Worm (Caenorhabditis elegans) whole organism, L4 larva: ENCODE results near the gene ZC477.7.

Experiments
- D1046.2 ChIP-seq: fragments of 200-800 bp; sonication (Bioruptor generic); IDR thresholded peaks from 2 replicates; pipeline ENCODE4 v1.3.6; 2022; ENCODE audit warnings: missing genetic modification characterization, missing compliant biosample characterization
- F49E8.2 ChIP-seq: sonication (generic microtip); optimal IDR thresholded peaks from 2 replicates; lab custom pipeline; 2016; ENCODE audit warnings: missing compliant biosample characterization, mild to moderate bottlenecking, missing genetic modification characterization, borderline replicate concordance
- Y75B8A.6 ChIP-seq: fragments of 200-800 bp; sonication (Bioruptor generic); IDR thresholded peaks from 2 replicates; pipeline ENCODE4 v1.3.6; 2022; ENCODE audit warnings: missing genetic modification reagents, missing genetic modification characterization, missing compliant biosample characterization
- ama-1 ChIP-seq: fragments of 150-350 bp; optimal IDR thresholded peaks from 2 replicates; lab custom pipeline; 2014; ENCODE audit warnings: inconsistent platforms, mixed read lengths
- ceh-44 ChIP-seq: fragments of 200-800 bp; sonication (Bioruptor generic); IDR thresholded peaks from 2 replicates; pipeline ENCODE4 v1.3.6; 2022; ENCODE audit warnings: missing genetic modification reagents, missing genetic modification characterization, missing compliant biosample characterization
- ces-1 ChIP-seq: fragments of 150-350 bp; sonication (generic microtip); optimal IDR thresholded peaks from 4 replicates; lab custom pipeline; 2014; ENCODE audit warnings: missing biosample characterization, missing genetic modification reagents, missing genetic modification characterization
- cey-2 ChIP-seq: sonication (generic microtip); optimal IDR thresholded peaks from 3 replicates; lab custom pipeline; 2017; ENCODE audit warnings: missing genetic modification characterization, mild to moderate bottlenecking, missing compliant biosample characterization, antibody characterized with exemption, borderline replicate concordance; ENCODE audit not compliant: insufficient read depth
- daf-16 ChIP-seq, 3 experiments: sonication (generic microtip); optimal IDR thresholded peaks; 2 replicates each; lab custom pipeline; 2016 to 2017; ENCODE audit warnings: missing genetic modification characterization in 3 of 3, missing genetic modification reagents in 3 of 3, mild to moderate bottlenecking in 2 of 3, missing compliant biosample characterization in 2 of 3, missing biosample characterization in 1 of 3, moderate library complexity in 1 of 3
- dmd-8 ChIP-seq: fragments of 200-800 bp; sonication (Bioruptor generic); IDR thresholded peaks from 2 replicates; pipeline ENCODE4 v1.3.6; 2022; ENCODE audit warnings: missing genetic modification characterization, missing compliant biosample characterization
- dpl-1 ChIP-seq: fragments of 150-350 bp; optimal IDR thresholded peaks from 2 replicates; lab custom pipeline; 2014; ENCODE audit warnings: missing biosample characterization, missing genetic modification reagents, missing genetic modification characterization
- fkh-10 ChIP-seq: fragments of 150-350 bp; optimal IDR thresholded peaks from 2 replicates; lab custom pipeline; 2014; ENCODE audit warnings: missing biosample characterization, missing genetic modification reagents, missing genetic modification characterization
- hlh-11 ChIP-seq: fragments of 200-800 bp; sonication (Bioruptor generic); optimal IDR thresholded peaks from 2 replicates; lab custom pipeline; 2018; ENCODE audit warnings: mild to moderate bottlenecking, missing genetic modification characterization, missing compliant biosample characterization
- hmg-1.1 ChIP-seq: fragments of 200-800 bp; sonication (Bioruptor generic); IDR thresholded peaks from 2 replicates; pipeline ENCODE4 v1.3.6; 2022; ENCODE audit warnings: missing genetic modification reagents, missing genetic modification characterization, missing compliant biosample characterization
- lin-1 ChIP-seq: fragments of 200-800 bp; sonication (Bioruptor generic); IDR thresholded peaks from 2 replicates; pipeline ENCODE4 v1.3.6; 2022; ENCODE audit warnings: missing genetic modification reagents, missing genetic modification characterization, missing compliant biosample characterization
- lin-29 ChIP-seq: fragments of 200-800 bp; sonication (Bioruptor generic); IDR thresholded peaks from 2 replicates; pipeline ENCODE4 v1.3.6; 2022; ENCODE audit warnings: missing genetic modification reagents, missing genetic modification characterization, missing compliant biosample characterization
- lsy-2 ChIP-seq, 2 experiments: fragments of 150-350 bp in 1 of 2; sonication (generic microtip) in 1 of 2; optimal IDR thresholded peaks; 2 replicates each; lab custom pipeline; 2014 to 2017; ENCODE audit warnings: missing biosample characterization in 2 of 2, missing genetic modification characterization in 2 of 2
- mxl-3 ChIP-seq: fragments of 200-800 bp; sonication (Bioruptor generic); optimal IDR thresholded peaks from 2 replicates; lab custom pipeline; 2018; ENCODE audit warnings: mild to moderate bottlenecking, missing genetic modification characterization, missing compliant biosample characterization
- nhr-10 ChIP-seq: fragments of 150-350 bp; optimal IDR thresholded peaks from 2 replicates; lab custom pipeline; 2014; ENCODE audit warnings: missing biosample characterization, missing genetic modification characterization
- nhr-102 ChIP-seq: sonication (generic microtip); optimal IDR thresholded peaks from 2 replicates; lab custom pipeline; 2016; ENCODE audit warnings: mild to moderate bottlenecking, missing genetic modification characterization, moderate library complexity, missing compliant biosample characterization
- nhr-11 ChIP-seq: fragments of 150-350 bp; optimal IDR thresholded peaks from 2 replicates; lab custom pipeline; 2014; ENCODE audit warnings: missing biosample characterization, missing genetic modification characterization
- nhr-237 ChIP-seq: sonication (generic microtip); optimal IDR thresholded peaks from 2 replicates; lab custom pipeline; 2017; ENCODE audit warnings: missing biosample characterization, missing genetic modification characterization
- php-3 ChIP-seq: fragments of 200-800 bp; sonication (Bioruptor generic); IDR thresholded peaks from 2 replicates; pipeline ENCODE4 v1.3.6; 2022; ENCODE audit warnings: missing genetic modification reagents, missing genetic modification characterization, missing compliant biosample characterization
- saeg-2 ChIP-seq: fragments of 200-800 bp; sonication (Bioruptor generic); IDR thresholded peaks from 2 replicates; pipeline ENCODE4 v1.3.6; 2022; ENCODE audit warnings: missing genetic modification reagents, missing genetic modification characterization, missing compliant biosample characterization
- set-16 ChIP-seq: fragments of 200-800 bp; sonication (Bioruptor generic); IDR thresholded peaks from 2 replicates; pipeline ENCODE4 v1.3.6; 2022; ENCODE audit warnings: missing genetic modification reagents, missing genetic modification characterization, missing compliant biosample characterization
- skn-1 ChIP-seq: fragments of 150-350 bp; optimal IDR thresholded peaks from 2 replicates; lab custom pipeline; 2014; ENCODE audit warnings: missing biosample characterization, missing genetic modification characterization
- tra-1 ChIP-seq: fragments of 200-800 bp; sonication (Bioruptor generic); IDR thresholded peaks from 2 replicates; pipeline ENCODE4 v1.3.6; 2022; ENCODE audit warnings: missing genetic modification reagents, missing genetic modification characterization, missing compliant biosample characterization
- unc-62 ChIP-seq, 3 experiments: fragments of 150-350 bp in 1 of 3; sonication (generic microtip); optimal IDR thresholded peaks in 2 of 3; peaks in 1 of 3; 1 replicate in 1 of 3; 2 replicates in 2 of 3; lab custom pipeline; 2014 to 2017; ENCODE audit warnings: missing biosample characterization in 3 of 3, missing genetic modification characterization in 3 of 3, missing genetic modification reagents in 3 of 3, missing genotype in 1 of 3
- vab-7 ChIP-seq: fragments of 200-800 bp; sonication (Bioruptor generic); IDR thresholded peaks from 2 replicates; pipeline ENCODE4 v1.3.6; 2022; ENCODE audit warnings: missing genetic modification reagents, missing genetic modification characterization, missing compliant biosample characterization
- zag-1 ChIP-seq: fragments of 150-350 bp; optimal IDR thresholded peaks from 2 replicates; lab custom pipeline; 2014; ENCODE audit warnings: missing biosample characterization, missing genetic modification characterization
- zfp-3 ChIP-seq: fragments of 200-800 bp; sonication (Bioruptor generic); conservative IDR thresholded peaks from 2 replicates; pipeline ENCODE4 v1.3.6; 2022; ENCODE audit warnings: missing genetic modification reagents, missing genetic modification characterization, missing compliant biosample characterization
- zip-11 ChIP-seq: fragments of 200-800 bp; sonication (Bioruptor generic); IDR thresholded peaks from 2 replicates; pipeline ENCODE4 v1.3.6; 2022; ENCODE audit warnings: missing genetic modification characterization, missing compliant biosample characterization
- ztf-11 ChIP-seq: fragments of 150-350 bp; optimal IDR thresholded peaks from 2 replicates; lab custom pipeline; 2014; ENCODE audit warnings: missing biosample characterization, missing genetic modification characterization
- ztf-7 ChIP-seq: fragments of 150-350 bp; optimal IDR thresholded peaks from 2 replicates; lab custom pipeline; 2014; ENCODE audit warnings: missing biosample characterization, missing genetic modification characterization

ZC477.7 gene

DNA sequence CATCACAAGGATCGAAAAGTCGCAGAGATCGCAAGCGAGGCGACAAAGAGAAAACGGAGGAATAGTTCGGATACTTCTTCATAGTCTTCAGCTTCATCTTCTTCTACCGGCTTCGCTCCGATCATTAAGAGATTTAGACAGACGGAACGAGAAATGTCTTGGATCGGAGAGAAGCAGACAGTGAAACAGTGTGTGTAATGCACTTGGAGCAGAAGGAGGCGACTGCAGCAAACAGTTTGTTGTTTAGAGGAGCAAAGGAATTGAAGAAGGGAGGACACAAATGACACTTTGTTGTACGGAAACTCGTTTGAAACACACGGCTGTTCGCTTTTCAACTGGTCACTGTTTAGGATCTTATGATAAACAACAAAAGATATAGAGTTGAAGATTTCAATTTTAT lies 11.9 kb downstream of the ZC477.7 start (continued):
- peak; percentile 37 for TF ChIP-seq nhr-11 (tag; lab: Kevin White, UChicago)
- no peak for TF ChIP-seq ceh-44 (GFP tag; lab: Robert Waterston, UW)
- TF ChIP-seq dmd-8 (GFP tag; lab: Robert Waterston, UW): no peak
- no peak for TF ChIP-seq D1046.2
- TF ChIP-seq tra-1 (GFP tag; lab: Robert Waterston, UW): 0 out of 2 replicates have a peak, but pooled peaks have one; percentile 17

DNA sequence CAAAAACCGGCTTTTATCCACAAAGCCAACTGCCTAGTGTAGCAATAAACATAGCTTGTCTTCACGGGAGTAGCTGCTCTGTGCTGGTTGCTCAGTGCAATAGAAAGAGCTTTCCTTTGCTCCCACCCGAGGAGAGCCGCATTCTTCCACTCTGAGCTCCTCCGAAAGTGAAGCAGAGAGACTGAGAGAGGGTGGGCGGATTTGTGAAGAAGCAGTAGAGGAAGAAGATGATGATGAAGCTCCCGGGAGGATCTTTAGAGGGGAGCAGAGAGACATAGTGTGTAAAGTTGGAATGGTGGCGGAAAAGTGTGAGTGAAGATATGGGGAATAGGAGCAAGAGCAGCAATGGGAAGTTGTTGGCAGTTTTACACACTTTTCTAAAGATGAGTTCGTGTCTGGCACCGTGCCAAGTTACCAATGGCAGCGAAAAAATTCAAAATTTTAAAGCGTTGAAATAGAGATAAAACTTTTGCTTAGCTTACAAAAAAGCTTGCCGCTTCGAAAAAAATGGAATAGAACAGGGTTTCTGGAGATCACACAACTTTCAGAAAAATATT lies 12.7 kb downstream of the ZC477.7 start, which contains the start of gene ZC477.4:
Gene ZC477.4, minus strand, starts transcription at position 276 of the 557 bp plus-strand sequence.
- no peak for TF ChIP-seq ztf-7
- TF ChIP-seq vab-7 (GFP tag; lab: Robert Waterston, UW): no peak
- no peak for TF ChIP-seq saeg-2 (GFP tag; lab: Robert Waterston, UW)
- no peak for TF ChIP-seq dpl-1 (GFP tag; lab: Kevin White, UChicago)
- TF ChIP-seq zip-11 (GFP tag; lab: Robert Waterston, UW): no peak
- peak; percentile 4 for TF ChIP-seq mxl-3 (GFP tag; lab: Kevin White, UChicago)
- TF ChIP-seq skn-1 (tag; lab: Kevin White, UChicago): no peak
- peak; percentile 52 for TF ChIP-seq hlh-11 (tag; lab: Kevin White, UChicago)
- TF ChIP-seq daf-16 (GFP tag; optimal IDR thresholded peaks at IDR 0.05; lab: Kevin White, UChicago): peak in 1 of 2 experiments; percentile 68
- no peak for TF ChIP-seq daf-16 (tag; optimal IDR thresholded peaks at IDR 0.05; lab: Kevin White, UChicago)
- no peak for TF ChIP-seq nhr-237 (tag; lab: Kevin White, UChicago)
- TF ChIP-seq php-3 (GFP tag; lab: Robert Waterston, UW): no peak
- no peak for TF ChIP-seq F49E8.2
- TF ChIP-seq set-16 (GFP tag; lab: Robert Waterston, UW): peak; percentile 53
- TF ChIP-seq unc-62 (GFP tag; optimal IDR thresholded peaks at IDR 0.05 in 1 of 2; lab: Kevin White, UChicago): peak in 1 of 2 experiments; percentile 41
- TF ChIP-seq unc-62 (tag; optimal IDR thresholded peaks at IDR 0.05; lab: Kevin White, UChicago): no peak
- no peak for TF ChIP-seq zfp-3 (GFP tag; lab: Robert Waterston, UW)
- TF ChIP-seq nhr-11 (tag; lab: Kevin White, UChicago): peak; percentile 39
- no peak for TF ChIP-seq ces-1
- no peak for TF ChIP-seq nhr-102 (tag; lab: Kevin White, UChicago)
- no peak for TF ChIP-seq lin-29
- TF ChIP-seq, all 104 proteins: peak for 6

ce11 chrIV:7097450-7097849 lies 13.8 kb downstream of the ZC477.7 start:
- peak in 1 of 2 experiments; percentile 95 for TF ChIP-seq unc-62 (GFP tag; optimal IDR thresholded peaks at IDR 0.05 in 1 of 2; lab: Kevin White, UChicago)
- no peak for TF ChIP-seq unc-62 (tag; optimal IDR thresholded peaks at IDR 0.05; lab: Kevin White, UChicago)
- no peak for TF ChIP-seq lin-1
- TF ChIP-seq, all 104 proteins: peak for 1

- TF ChIP-seq ama-1 (lab: Kevin White, UChicago): no peak
- no peak for TF ChIP-seq fkh-10 (GFP tag; lab: Kevin White, UChicago)
- no peak for TF ChIP-seq cey-2 (tag; lab: Kevin White, UChicago)
- no peak for TF ChIP-seq hmg-1.1
- no peak for TF ChIP-seq nhr-10 (tag; lab: Kevin White, UChicago)
- no peak for TF ChIP-seq Y75B8A.6 (GFP tag; lab: Robert Waterston, UW)
- TF ChIP-seq lsy-2 (tag; optimal IDR thresholded peaks at IDR 0.05; lab: Kevin White, UChicago): no peak
- no peak for TF ChIP-seq ztf-11
- TF ChIP-seq tra-1 (GFP tag; lab: Robert Waterston, UW): no peak
- no peak for TF ChIP-seq zag-1 (tag; lab: Kevin White, UChicago)
These were observed 15.2 kb downstream of the ZC477.7 start for ce11 chrIV:7096097-7096496.
